Worm (Caenorhabditis elegans): ENCODE data around the gene swm-1.

The swm-1 gene

DNA sequence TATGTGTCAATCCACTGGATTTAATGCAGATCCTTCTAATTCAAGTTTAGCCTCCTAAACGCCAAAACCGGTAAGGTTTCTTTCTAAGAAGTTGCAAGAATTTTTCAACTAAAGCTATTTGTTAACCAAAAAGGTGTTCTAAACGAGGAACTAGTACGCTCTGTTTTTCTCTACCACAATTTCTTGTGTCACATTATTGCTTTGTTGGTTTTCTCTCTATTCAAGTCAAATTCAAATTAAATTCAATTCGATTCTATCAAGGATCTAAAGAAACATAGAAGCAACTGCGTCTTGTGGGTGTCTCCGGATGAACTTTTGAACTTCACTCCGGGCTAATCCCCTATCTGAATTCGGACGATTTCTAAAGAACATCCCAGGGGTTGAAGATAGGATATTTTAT lies 38.2 kb downstream of the swm-1 start, which contains the start of gene oac-40:
Gene oac-40 (plus strand): TSS at position 301 of the 400 bp plus-strand sequence.
- TF ChIP-seq zip-8 (tag; optimal IDR thresholded peaks at IDR 0.05) (no peak), ceh-83 (GFP tag; optimal IDR thresholded peaks at IDR 0.05) (no peak), unc-62 (GFP tag; optimal IDR thresholded peaks at IDR 0.05) (no peak), snpc-4 (tag; optimal IDR thresholded peaks at IDR 0.05) (no peak), ham-2 (GFP tag; optimal IDR thresholded peaks at IDR 0.05) (no peak)

DNA sequence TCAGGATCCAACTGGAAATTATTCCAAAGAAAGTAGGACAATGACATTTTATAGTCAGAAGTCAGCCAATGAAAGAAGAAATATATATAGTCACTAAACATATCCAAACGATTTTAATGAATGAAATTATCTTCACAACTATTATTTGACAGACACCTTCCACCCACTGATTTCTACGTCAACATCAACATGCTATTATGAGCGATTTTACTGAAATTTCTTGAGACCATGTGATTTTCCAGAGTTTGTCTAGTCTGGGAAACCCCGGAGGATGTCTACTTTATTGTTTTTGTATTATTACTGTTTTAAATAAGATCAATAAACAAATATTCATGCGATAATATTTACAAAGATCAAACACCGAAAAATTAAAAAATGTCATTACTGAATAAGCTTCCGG lies 39.1 kb downstream of the swm-1 start, which contains the start of gene srt-18:
Gene srt-18 (minus strand): TSS at position 101 of the 400 bp plus-strand sequence.
- TF ChIP-seq mab-5 (tag; optimal IDR thresholded peaks at IDR 0.05) (no peak), unc-62 (GFP tag; optimal IDR thresholded peaks at IDR 0.05) (no peak)

ce11 chrV:9013765-9014164 lies 40.9 kb downstream of the swm-1 start, which contains the start of gene srh-201:
srh-201 (minus strand) TSS chrV:9013865.
- TF ChIP-seq drap-1 (GFP tag; optimal IDR thresholded peaks at IDR 0.05) (no peak), mls-2 (tag; optimal IDR thresholded peaks at IDR 0.05) (no peak), unc-120 (tag; optimal IDR thresholded peaks at IDR 0.05; ENCODE audit: poor library complexity, severe bottlenecking) (no peak), nhr-28 (tag; optimal IDR thresholded peaks at IDR 0.05) (no peak), nhr-2 (tag; optimal IDR thresholded peaks at IDR 0.05) (no peak), lin-13 (tag; optimal IDR thresholded peaks at IDR 0.05) (no peak)

ce11 chrV:9009175-9009574 lies 45.5 kb downstream of the swm-1 start, which contains the start of gene srx-2:
srx-2 (plus strand) TSS chrV:9009475.
- TF ChIP-seq mab-5 (tag; optimal IDR thresholded peaks at IDR 0.05), result no peak
- TF ChIP-seq ceh-83 (GFP tag; optimal IDR thresholded peaks at IDR 0.05), result no peak
- TF ChIP-seq ces-1 (GFP tag; optimal IDR thresholded peaks at IDR 0.05), result no peak
- TF ChIP-seq flh-1 (GFP tag; optimal IDR thresholded peaks at IDR 0.05), result no peak
- no peak for TF ChIP-seq lin-32 (GFP tag; optimal IDR thresholded peaks at IDR 0.05)
- TF ChIP-seq ham-2 (GFP tag; optimal IDR thresholded peaks at IDR 0.05), result no peak
- no peak for TF ChIP-seq pha-4 (tag; optimal IDR thresholded peaks at IDR 0.05)
- TF ChIP-seq tbx-8 (GFP tag; optimal IDR thresholded peaks at IDR 0.05), result no peak
- no peak for TF ChIP-seq lsy-2 (tag; optimal IDR thresholded peaks at IDR 0.05)
- no peak for TF ChIP-seq M03D4.4 (tag; optimal IDR thresholded peaks at IDR 0.05)
- no peak for TF ChIP-seq bed-3 (GFP tag; optimal IDR thresholded peaks at IDR 0.05)

- TF ChIP-seq snpc-4 (tag; optimal IDR thresholded peaks at IDR 0.05) (no peak), lin-32 (GFP tag; optimal IDR thresholded peaks at IDR 0.05) (no peak), ces-1 (GFP tag; optimal IDR thresholded peaks at IDR 0.05) (no peak), drap-1 (GFP tag; optimal IDR thresholded peaks at IDR 0.05) (no peak)
These were observed 49.4 kb downstream of the swm-1 start, which contains the start of gene srx-3 for ce11 chrV:9005243-9005642. srx-3 (plus strand) TSS chrV:9005543.

Data from whole organism, mixed stage, embryonic.